Worm (Caenorhabditis elegans) whole organism, L3 larva: ENCODE measurements around the gene nspb-11.

Source experiments
- R02D3.7 ChIP-seq: fragments of 150-350 bp; optimal IDR thresholded peaks from 2 replicates; lab custom pipeline; 2014; ENCODE audit warnings: missing biosample characterization, missing genetic modification characterization
- ama-1 ChIP-seq: fragments of 150-350 bp; optimal IDR thresholded peaks from 2 replicates; lab custom pipeline; 2018
- ceh-16 ChIP-seq: sonication (generic microtip); optimal IDR thresholded peaks from 2 replicates; lab custom pipeline; 2017; ENCODE audit warnings: missing biosample characterization, missing genetic modification characterization
- ceh-82 ChIP-seq: fragments of 150-350 bp; optimal IDR thresholded peaks from 2 replicates; lab custom pipeline; 2014; ENCODE audit warnings: missing biosample characterization, missing genetic modification characterization
- ceh-9 ChIP-seq: sonication (generic microtip); optimal IDR thresholded peaks from 2 replicates; lab custom pipeline; 2018; ENCODE audit warnings: missing biosample characterization, missing genetic modification characterization
- egl-27 ChIP-seq: sonication (generic microtip); optimal IDR thresholded peaks from 4 replicates; lab custom pipeline; 2017; ENCODE audit warnings: missing biosample characterization, missing genetic modification reagents, missing genetic modification characterization
- elt-1 ChIP-seq: fragments of 150-350 bp; optimal IDR thresholded peaks from 2 replicates; lab custom pipeline; 2014; ENCODE audit warnings: missing biosample characterization, missing genetic modification characterization
- nhr-12 ChIP-seq: fragments of 150-350 bp; optimal IDR thresholded peaks from 2 replicates; lab custom pipeline; 2014; ENCODE audit warnings: missing biosample characterization, missing genetic modification characterization
- nhr-25 ChIP-seq: sonication (generic microtip); optimal IDR thresholded peaks from 2 replicates; lab custom pipeline; 2017; ENCODE audit warnings: missing biosample characterization, missing genetic modification characterization
- skn-1 ChIP-seq: fragments of 150-350 bp; optimal IDR thresholded peaks from 2 replicates; lab custom pipeline; 2014; ENCODE audit warnings: missing biosample characterization, missing genetic modification characterization
- tbx-2 ChIP-seq: sonication (generic microtip); optimal IDR thresholded peaks from 2 replicates; lab custom pipeline; 2016; ENCODE audit warnings: mild to moderate bottlenecking, missing genetic modification characterization, missing compliant biosample characterization
- unc-62 ChIP-seq: fragments of 150-350 bp; sonication (generic microtip); optimal IDR thresholded peaks from 4 replicates; lab custom pipeline; 2014; ENCODE audit warnings: missing biosample characterization, missing genetic modification reagents, missing genetic modification characterization
- zag-1 ChIP-seq: fragments of 150-350 bp; optimal IDR thresholded peaks from 2 replicates; lab custom pipeline; 2014; ENCODE audit warnings: missing biosample characterization, missing genetic modification characterization
- ztf-4 ChIP-seq: fragments of 150-350 bp; optimal IDR thresholded peaks from 2 replicates; lab custom pipeline; 2014; ENCODE audit warnings: missing biosample characterization, missing genetic modification characterization

DNA sequence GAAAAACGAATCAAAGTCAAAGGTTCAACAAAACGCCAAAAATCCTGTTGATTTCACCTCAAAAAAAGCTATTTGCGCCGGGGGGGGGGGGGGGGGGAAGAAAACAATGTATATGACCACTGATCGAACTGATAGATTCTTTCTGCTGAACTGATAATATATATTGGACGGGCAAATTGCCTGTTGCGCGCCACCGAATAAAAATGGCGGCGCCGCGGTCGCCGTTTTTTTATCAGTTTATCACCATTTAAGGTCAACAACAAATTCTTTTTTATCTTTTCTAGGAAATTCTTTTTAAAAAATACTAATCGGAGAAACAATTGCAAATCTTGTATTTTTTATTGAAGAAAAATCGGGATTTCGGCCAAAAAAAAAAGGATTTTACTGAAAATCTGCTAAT is 27.4 kb upstream of the nspb-11 start:
- no peak for TF ChIP-seq zag-1
- TF ChIP-seq ztf-4 (tag; lab: Kevin White, UChicago), result no peak
- TF ChIP-seq unc-62 (GFP tag; lab: Kevin White, UChicago), result no peak
- no peak for TF ChIP-seq elt-1 (tag; lab: Kevin White, UChicago)
- TF ChIP-seq egl-27 (tag; lab: Kevin White, UChicago), result no peak
- no peak for TF ChIP-seq nhr-25 (tag; lab: Kevin White, UChicago)
- TF ChIP-seq ceh-82 (tag; lab: Kevin White, UChicago), result no peak
- no peak for TF ChIP-seq ama-1
- TF ChIP-seq ceh-16 (tag; lab: Kevin White, UChicago), result no peak
- TF ChIP-seq skn-1 (tag; lab: Kevin White, UChicago), result no peak
- TF ChIP-seq ceh-9 (tag; lab: Kevin White, UChicago), result no peak
- TF ChIP-seq R02D3.7, result no peak
- no peak for TF ChIP-seq tbx-2
- no peak for TF ChIP-seq nhr-12 (tag; lab: Kevin White, UChicago)
